Fruit fly (Drosophila melanogaster) whole organism, embryonic: Measurements from ENCODE around the gene Rgl.

ENCODE experiments used
- Aef1 ChIP-seq: fragments of 200-800 bp; sonication (Bioruptor generic); IDR thresholded peaks from 3 replicates; pipeline ENCODE4 v1.3.6; 2022; ENCODE audit warnings: missing biosample characterization, missing genetic modification characterization
- C15 ChIP-seq: fragments of 200-800 bp; sonication (Bioruptor generic); IDR thresholded peaks from 3 replicates; pipeline ENCODE4 v1.3.6; 2022; ENCODE audit warnings: missing biosample characterization, missing genetic modification characterization
- CG10366 ChIP-seq: fragments of 200-800 bp; sonication (Bioruptor generic); IDR thresholded peaks from 2 replicates; pipeline ENCODE4 v1.3.6; 2022; ENCODE audit warnings: missing biosample characterization, missing genetic modification characterization
- CG11456 ChIP-seq: fragments of 200-800 bp; sonication (Bioruptor generic); IDR thresholded peaks from 3 replicates; pipeline ENCODE4 v1.3.6; 2022; ENCODE audit warnings: missing biosample characterization, missing genetic modification characterization
- CG13424 ChIP-seq: fragments of 200-800 bp; sonication (Bioruptor generic); optimal IDR thresholded peaks from 2 replicates; lab custom pipeline; 2019; ENCODE audit warnings: missing biosample characterization, mild to moderate bottlenecking, missing genetic modification characterization, moderate library complexity
- CG13775 ChIP-seq: fragments of 200-800 bp; sonication (Bioruptor generic); optimal IDR thresholded peaks from 3 replicates; lab custom pipeline; 2017; ENCODE audit warnings: missing biosample characterization, mild to moderate bottlenecking, missing genetic modification characterization
- CG1647 ChIP-seq: fragments of 200-800 bp; sonication (Bioruptor generic); optimal IDR thresholded peaks from 3 replicates; lab custom pipeline; 2016; ENCODE audit warnings: missing biosample characterization, missing genetic modification characterization
- CG17385 ChIP-seq: fragments of 200-800 bp; sonication (Bioruptor generic); optimal IDR thresholded peaks from 3 replicates; lab custom pipeline; 2018; ENCODE audit warnings: missing biosample characterization, mild to moderate bottlenecking, missing genetic modification characterization
- CG18476 ChIP-seq: fragments of 200-800 bp; sonication (Bioruptor generic); optimal IDR thresholded peaks from 2 replicates; lab custom pipeline; 2016; ENCODE audit warnings: missing biosample characterization, mild to moderate bottlenecking, missing genetic modification characterization
- CG3163 ChIP-seq: fragments of 200-800 bp; sonication (Bioruptor generic); optimal IDR thresholded peaks from 3 replicates; lab custom pipeline; 2016; ENCODE audit warnings: missing biosample characterization, missing genetic modification characterization
- CG3281 ChIP-seq: fragments of 200-800 bp; sonication (Bioruptor generic); optimal IDR thresholded peaks from 3 replicates; lab custom pipeline; 2017; ENCODE audit warnings: missing biosample characterization, mild to moderate bottlenecking, missing genetic modification characterization
- CG4282 ChIP-seq: fragments of 200-800 bp; sonication (Bioruptor generic); optimal IDR thresholded peaks from 2 replicates; lab custom pipeline; 2016; ENCODE audit warnings: missing biosample characterization, missing genetic modification characterization
- CG43689 ChIP-seq: fragments of 200-800 bp; sonication (Bioruptor generic); IDR thresholded peaks from 2 replicates; pipeline ENCODE4 v1.3.6; 2022; ENCODE audit warnings: missing biosample characterization, missing genetic modification characterization
- CG7556 ChIP-seq: fragments of 200-800 bp; sonication (Bioruptor generic); optimal IDR thresholded peaks from 2 replicates; lab custom pipeline; 2017; ENCODE audit warnings: missing biosample characterization, mild to moderate bottlenecking, missing genetic modification characterization
- CG8290 ChIP-seq, 3 experiments: fragments of 200-800 bp; sonication (Bioruptor generic); optimal IDR thresholded peaks; 2 replicates each; lab custom pipeline; 2016 to 2019; ENCODE audit warnings: missing biosample characterization in 3 of 3, missing genetic modification characterization in 3 of 3, mild to moderate bottlenecking in 2 of 3, moderate library complexity in 1 of 3
- CG9437 ChIP-seq: fragments of 200-800 bp; sonication (Bioruptor generic); optimal IDR thresholded peaks from 2 replicates; lab custom pipeline; 2018; ENCODE audit warnings: missing biosample characterization, mild to moderate bottlenecking, missing genetic modification characterization
- Camta ChIP-seq: fragments of 200-800 bp; sonication (Bioruptor generic); optimal IDR thresholded peaks from 2 replicates; lab custom pipeline; 2016; ENCODE audit warnings: missing biosample characterization, missing genetic modification characterization
- Dek ChIP-seq: fragments of 200-800 bp; sonication (Bioruptor generic); optimal IDR thresholded peaks from 3 replicates; lab custom pipeline; 2019; ENCODE audit warnings: missing biosample characterization, mild to moderate bottlenecking, missing genetic modification characterization, moderate library complexity
- Dip2 ChIP-seq: fragments of 200-800 bp; sonication (Bioruptor generic); IDR thresholded peaks from 2 replicates; pipeline ENCODE4 v1.3.6; 2022; ENCODE audit warnings: missing biosample characterization, missing genetic modification characterization
- Ets97D ChIP-seq: fragments of 200-800 bp; sonication (Bioruptor generic); optimal IDR thresholded peaks from 3 replicates; lab custom pipeline; 2016; ENCODE audit warnings: missing biosample characterization, missing genetic modification characterization
- GATAe ChIP-seq: fragments of 200-800 bp; sonication (Bioruptor generic); conservative IDR thresholded peaks from 2 replicates; pipeline ENCODE4 v1.3.6; 2022; ENCODE audit warnings: missing biosample characterization, missing genetic modification characterization
- H15 ChIP-seq: fragments of 200-800 bp; sonication (Bioruptor generic); IDR thresholded peaks from 3 replicates; pipeline ENCODE4 v1.3.6; 2022; ENCODE audit warnings: missing biosample characterization, missing genetic modification characterization
- Lpt ChIP-seq: fragments of >200 bp; optimal IDR thresholded peaks from 2 replicates; lab custom pipeline; 2018; ENCODE audit warnings: missing biosample characterization, missing genetic modification characterization
- Mes4 ChIP-seq: fragments of 200-800 bp; sonication (Bioruptor generic); optimal IDR thresholded peaks from 2 replicates; lab custom pipeline; 2016; ENCODE audit warnings: missing biosample characterization, missing genetic modification characterization
- Rx ChIP-seq: fragments of 200-800 bp; sonication (Bioruptor generic); IDR thresholded peaks from 2 replicates; pipeline ENCODE4 v1.3.6; 2022; ENCODE audit warnings: missing biosample characterization, missing genetic modification characterization
- Sox102F ChIP-seq: fragments of 200-800 bp; sonication (Bioruptor generic); optimal IDR thresholded peaks from 2 replicates; lab custom pipeline; 2018; ENCODE audit warnings: missing biosample characterization, mild to moderate bottlenecking, missing genetic modification characterization, moderate library complexity
- Spps ChIP-seq: fragments of 200-800 bp; sonication (Bioruptor generic); optimal IDR thresholded peaks from 2 replicates; lab custom pipeline; 2018; ENCODE audit warnings: missing biosample characterization, mild to moderate bottlenecking, missing genetic modification characterization
- Xrp1 ChIP-seq: fragments of 200-800 bp; sonication (Bioruptor generic); IDR thresholded peaks from 2 replicates; pipeline ENCODE4 v1.3.6; 2022; ENCODE audit warnings: missing biosample characterization, missing genetic modification characterization
- YL-1 ChIP-seq: fragments of 200-800 bp; sonication (Bioruptor generic); optimal IDR thresholded peaks from 3 replicates; lab custom pipeline; 2017; ENCODE audit warnings: missing biosample characterization, mild to moderate bottlenecking, missing genetic modification characterization
- bbx ChIP-seq: fragments of 200-800 bp; sonication (Bioruptor generic); IDR thresholded peaks from 2 replicates; pipeline ENCODE4 v1.3.6; 2022; ENCODE audit warnings: missing biosample characterization, missing genetic modification characterization; ENCODE audit not compliant: partially characterized antibody
- cwo ChIP-seq: fragments of 200-800 bp; sonication (Bioruptor generic); optimal IDR thresholded peaks from 3 replicates; lab custom pipeline; 2017; ENCODE audit warnings: missing biosample characterization, missing genetic modification characterization, mild to moderate bottlenecking, moderate library complexity, missing genetic modification reagents
- dan ChIP-seq: fragments of 200-800 bp; sonication (Bioruptor generic); IDR thresholded peaks from 2 replicates; pipeline ENCODE4 v1.3.6; 2022; ENCODE audit warnings: missing biosample characterization, missing genetic modification characterization
- dati ChIP-seq: fragments of 200-800 bp; sonication (Bioruptor generic); IDR thresholded peaks from 2 replicates; pipeline ENCODE4 v1.3.6; 2022; ENCODE audit warnings: missing biosample characterization, missing genetic modification characterization
- hkb ChIP-seq, 2 experiments: fragments of 200-800 bp in 1 of 2; fragments of >200 bp in 1 of 2; sonication (Bioruptor generic) in 1 of 2; IDR thresholded peaks in 1 of 2; optimal IDR thresholded peaks in 1 of 2; 2 replicates each; pipeline versions ENCODE4 v1.3.6 to Lab custom; 2017 to 2022; ENCODE audit warnings: missing biosample characterization in 1 of 2, missing genetic modification characterization in 1 of 2
- ind ChIP-seq: fragments of 200-800 bp; sonication (Bioruptor generic); optimal IDR thresholded peaks from 3 replicates; lab custom pipeline; 2016; ENCODE audit warnings: missing biosample characterization, missing genetic modification characterization
- kay ChIP-seq: fragments of 200-800 bp; sonication (Bioruptor generic); optimal IDR thresholded peaks from 2 replicates; lab custom pipeline; 2016; ENCODE audit warnings: missing biosample characterization, missing genetic modification characterization
- lov ChIP-seq, 2 experiments: fragments of 200-800 bp in 1 of 2; fragments of >200 bp in 1 of 2; sonication (Bioruptor generic) in 1 of 2; IDR thresholded peaks in 1 of 2; optimal IDR thresholded peaks in 1 of 2; 2 replicates in 1 of 2; 3 replicates in 1 of 2; pipeline versions ENCODE4 v1.3.6 to Lab custom; 2017 to 2022; ENCODE audit warnings: missing biosample characterization in 1 of 2, missing genetic modification characterization in 1 of 2
- maf-S ChIP-seq: fragments of 200-800 bp; sonication (Bioruptor generic); optimal IDR thresholded peaks from 2 replicates; lab custom pipeline; 2016; ENCODE audit warnings: missing biosample characterization, missing genetic modification characterization
- peb ChIP-seq: fragments of 200-800 bp; sonication (Bioruptor generic); IDR thresholded peaks from 2 replicates; pipeline ENCODE4 v1.3.6; 2022; ENCODE audit warnings: missing biosample characterization, missing genetic modification characterization
- psq ChIP-seq: fragments of 200-800 bp; sonication (Bioruptor generic); optimal IDR thresholded peaks from 2 replicates; lab custom pipeline; 2017; ENCODE audit warnings: missing biosample characterization, missing genetic modification characterization
- pzg ChIP-seq: fragments of 200-800 bp; sonication (Bioruptor generic); optimal IDR thresholded peaks from 3 replicates; lab custom pipeline; 2018; ENCODE audit warnings: missing biosample characterization, mild to moderate bottlenecking, missing genetic modification characterization, moderate library complexity
- slbo ChIP-seq: fragments of 200-800 bp; sonication (Bioruptor generic); IDR thresholded peaks from 2 replicates; pipeline ENCODE4 v1.3.6; 2022; ENCODE audit warnings: missing biosample characterization, missing genetic modification characterization
- so ChIP-seq: fragments of 200-800 bp; sonication (Bioruptor generic); IDR thresholded peaks from 3 replicates; pipeline ENCODE4 v1.3.6; 2022; ENCODE audit warnings: missing biosample characterization, missing genetic modification characterization
- tna ChIP-seq: fragments of 200-800 bp; sonication (Bioruptor generic); IDR thresholded peaks from 2 replicates; pipeline ENCODE4 v1.3.6; 2022; ENCODE audit warnings: missing biosample characterization, missing genetic modification characterization; ENCODE audit not compliant: partially characterized antibody
- vvl ChIP-seq: fragments of 200-800 bp; sonication (Bioruptor generic); IDR thresholded peaks from 2 replicates; pipeline ENCODE4 v1.3.6; 2022; ENCODE audit warnings: missing biosample characterization, missing genetic modification characterization
- z ChIP-seq: fragments of 200-800 bp; sonication (Bioruptor generic); IDR thresholded peaks from 3 replicates; pipeline ENCODE4 v1.3.6; 2022; ENCODE audit warnings: missing biosample characterization, missing genetic modification characterization

The Rgl gene

DNA sequence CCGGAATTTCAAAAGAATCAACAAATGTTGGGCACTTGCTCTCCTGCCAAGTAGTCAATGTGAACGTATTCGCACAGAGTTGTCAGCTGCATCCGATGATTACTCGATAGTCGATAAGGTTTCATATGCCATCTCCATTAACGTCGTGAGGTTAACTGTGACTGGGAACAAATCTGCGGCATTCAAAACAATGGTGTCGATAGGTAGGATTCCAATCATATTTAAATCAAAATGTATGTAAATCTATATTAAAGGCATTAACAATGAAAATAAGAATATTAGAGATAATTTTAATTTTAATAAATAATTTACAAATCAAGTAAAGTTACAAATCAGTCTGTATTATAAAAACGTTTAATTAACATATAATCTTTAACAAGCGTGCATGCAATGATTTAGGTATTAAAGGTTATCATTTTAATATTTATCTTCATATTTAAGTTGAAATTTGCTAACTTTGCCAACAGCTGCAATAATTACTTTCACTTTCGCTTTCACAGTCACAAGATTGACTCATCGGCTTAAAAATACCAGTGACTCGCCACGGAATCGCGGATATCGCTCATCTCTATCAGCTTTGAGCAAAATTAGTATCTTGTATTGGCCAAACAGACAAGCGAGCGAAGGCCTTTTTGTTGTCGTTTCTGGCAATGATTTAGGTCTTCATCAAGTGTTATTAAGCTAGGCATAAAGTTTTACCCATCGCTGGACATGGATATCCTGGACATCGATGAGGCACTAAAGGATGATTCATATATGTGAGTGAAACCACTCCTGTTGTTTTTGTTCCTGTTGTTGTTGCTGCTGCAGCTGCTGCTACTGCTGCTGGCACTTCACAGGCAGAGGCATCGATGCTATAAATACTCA, 39.7 kb upstream of the Rgl start, which contains the start of the genes Meics, Nxf3 and ssp2 (continued):
- TF ChIP-seq Dip2 (no peak), C15 (GFP tag; lab: Robert Waterston, UW) (no peak), CG10366 (GFP tag; lab: Robert Waterston, UW) (no peak), CG13424 (tag; lab: Kevin White, UChicago) (peak; percentile 16), maf-S (GFP tag; lab: Kevin White, UChicago) (no peak), Spps (tag; lab: Kevin White, UChicago) (peak; percentile 8), CG4282 (GFP tag; lab: Kevin White, UChicago) (no peak), CG1647 (GFP tag; lab: Kevin White, UChicago) (no peak), bbx (GFP tag; lab: Robert Waterston, UW) (peak; percentile 78), CG8290 (GFP tag; optimal IDR thresholded peaks at IDR 0.05; lab: Kevin White, UChicago) (peak; percentile 20), CG8290 (tag; optimal IDR thresholded peaks at IDR 0.05; lab: Kevin White, UChicago) (peak in 1 of 2 experiments; percentile 62), Dek (peak; percentile 26), dan (GFP tag; lab: Robert Waterston, UW) (no peak), CG11456 (GFP tag; lab: Robert Waterston, UW) (peak; percentile 64; the same call in 2 of the 3 replicates), dati (GFP tag; lab: Robert Waterston, UW) (no peak), tna (GFP tag; lab: Robert Waterston, UW) (peak; percentile 25; the same call in 1 of the 2 replicates), Aef1 (GFP tag; lab: Robert Waterston, UW) (no peak; the same call in 2 of the 3 replicates), CG18476 (no peak), ind (peak; percentile 45), CG7556 (peak; percentile 7), so (GFP tag; lab: Robert Waterston, UW) (no peak), psq (GFP tag; lab: Kevin White, UChicago) (no peak), kay (GFP tag; lab: Kevin White, UChicago) (peak; percentile 16), pzg (GFP tag; lab: Kevin White, UChicago) (peak; percentile 60), Sox102F (no peak), Mes4 (GFP tag; lab: Kevin White, UChicago) (no peak)

DNA sequence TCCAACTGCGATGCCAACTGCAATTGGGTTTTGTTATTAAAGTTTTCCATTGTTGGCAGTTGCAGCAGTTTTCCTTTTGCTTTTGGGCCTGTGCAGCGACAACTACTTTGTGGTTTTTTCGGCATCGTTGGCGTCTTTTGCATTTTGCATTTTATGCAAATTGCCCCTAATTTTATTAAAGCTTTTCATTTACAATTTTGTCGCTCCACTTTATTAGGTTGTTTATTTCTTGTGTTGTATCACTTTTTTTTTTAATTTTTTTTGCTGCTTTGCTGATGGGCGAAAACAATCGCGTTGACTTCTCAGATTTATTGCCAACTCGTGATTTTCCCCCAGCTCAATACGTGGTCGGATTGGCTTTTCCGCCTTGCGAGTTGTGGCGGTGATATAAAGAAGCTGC, 32.7 kb upstream of the Rgl start:
- TF ChIP-seq CG3163 (GFP tag; lab: Kevin White, UChicago) (no peak), hkb (optimal IDR thresholded peaks at IDR 0.05; lab: Kevin White, UChicago) (peak; percentile 12), hkb (GFP tag; IDR thresholded peaks at IDR 0.05; lab: Robert Waterston, UW) (no peak)

DNA sequence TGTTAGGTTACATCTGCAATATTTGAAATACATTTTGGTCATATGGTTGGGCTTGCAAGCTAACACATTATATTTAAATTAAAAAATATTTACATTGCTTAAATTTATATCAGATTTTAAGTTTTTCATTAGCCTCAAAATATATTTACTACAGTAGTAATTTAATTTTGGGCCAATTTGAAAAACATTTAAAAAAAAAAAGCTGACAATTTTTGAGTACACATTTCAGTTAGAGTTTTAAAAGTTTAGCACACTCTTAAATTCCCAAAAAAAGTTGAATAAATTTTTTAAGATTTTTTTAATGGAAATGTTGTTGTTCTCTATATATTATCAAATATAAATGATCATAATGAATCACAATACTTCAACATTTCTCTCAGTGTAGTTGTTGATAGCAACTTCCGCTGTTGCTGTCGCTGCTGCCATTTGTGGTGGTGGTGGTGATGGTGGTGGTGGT, 32.1 kb upstream of the Rgl start:
- TF ChIP-seq YL-1 (GFP tag; lab: Kevin White, UChicago) = peak; percentile 4
- no peak for TF ChIP-seq z (GFP tag; lab: Robert Waterston, UW)
- TF ChIP-seq H15 (GFP tag; lab: Robert Waterston, UW) = no peak
- TF ChIP-seq CG43689 (GFP tag; lab: Robert Waterston, UW) = no peak
- TF ChIP-seq Aef1 (GFP tag; lab: Robert Waterston, UW) = peak; percentile 38; the same call in 1 of the 3 replicates
- peak; percentile 66 for TF ChIP-seq CG13775 (GFP tag; lab: Kevin White, UChicago)
- no peak for TF ChIP-seq peb (GFP tag; lab: Robert Waterston, UW)
- no peak for TF ChIP-seq Lpt (GFP tag; lab: Kevin White, UChicago)
- TF ChIP-seq Rx (GFP tag; lab: Robert Waterston, UW) = 0 out of 2 replicates have a peak, but pooled peaks have one; percentile 15
- peak; percentile 25; the same call in 1 of the 2 replicates for TF ChIP-seq slbo
- TF ChIP-seq CG9437 (GFP tag; lab: Kevin White, UChicago) = peak; percentile 83
- TF ChIP-seq CG3281 (GFP tag; lab: Kevin White, UChicago) = peak; percentile 55
- TF ChIP-seq Camta = peak; percentile 49
- TF ChIP-seq GATAe (GFP tag; lab: Robert Waterston, UW) = no peak
- peak; percentile 42; the same call in 1 of the 2 replicates for TF ChIP-seq vvl (GFP tag; lab: Robert Waterston, UW)
- TF ChIP-seq CG17385 (GFP tag; lab: Kevin White, UChicago) = peak; percentile 70
- peak; percentile 73 for TF ChIP-seq Xrp1 (GFP tag; lab: Robert Waterston, UW)
- TF ChIP-seq Ets97D (GFP tag; lab: Kevin White, UChicago) = no peak
- TF ChIP-seq lov (optimal IDR thresholded peaks at IDR 0.05; lab: Kevin White, UChicago) = no peak
- no peak for TF ChIP-seq lov (GFP tag; IDR thresholded peaks at IDR 0.05; lab: Robert Waterston, UW)
- peak; percentile 54 for TF ChIP-seq cwo (GFP tag; lab: Kevin White, UChicago)
- TF ChIP-seq CG11456 (GFP tag; lab: Robert Waterston, UW) = no peak
